Worm (Caenorhabditis elegans) whole organism, early embryonic: ENCODE results near the gene fipr-13.

ENCODE experiments used
- aly-1 ChIP-seq: sonication (generic microtip); optimal IDR thresholded peaks from 2 replicates; lab custom pipeline; 2016; ENCODE audit warnings: missing genetic modification characterization, missing compliant biosample characterization
- ama-1 ChIP-seq: fragments of 150-350 bp; optimal IDR thresholded peaks from 2 replicates; lab custom pipeline; 2014
- ceh-36 ChIP-seq: sonication (generic microtip); optimal IDR thresholded peaks from 2 replicates; lab custom pipeline; 2016; ENCODE audit warnings: missing genetic modification characterization, inconsistent platforms, missing compliant biosample characterization
- flt-1 ChIP-seq: fragments of 200-800 bp; sonication (Bioruptor generic); IDR thresholded peaks from 2 replicates; pipeline ENCODE4 v1.3.6; 2022; ENCODE audit warnings: missing genetic modification characterization, missing compliant biosample characterization
- tbx-11 ChIP-seq: fragments of 200-800 bp; sonication (Bioruptor generic); IDR thresholded peaks from 2 replicates; pipeline ENCODE4 v1.3.6; 2022; ENCODE audit warnings: missing genetic modification characterization, missing compliant biosample characterization

- no peak for TF ChIP-seq tbx-11 (GFP tag; lab: Robert Waterston, UW)
- no peak for TF ChIP-seq ama-1 (lab: Kevin White, UChicago)
- TF ChIP-seq aly-1 (tag; lab: Kevin White, UChicago), result no peak
- no peak for TF ChIP-seq ceh-36 (tag; lab: Kevin White, UChicago)
- TF ChIP-seq flt-1 (GFP tag; lab: Robert Waterston, UW), result no peak
These were observed 5.6 kb upstream of the fipr-13 start for ce11 chrV:10058748-10059147.
